Fruit fly (Drosophila melanogaster) whole organism, embryonic: Measurements from ENCODE around the gene robo3.

Experiments
- Atf6 ChIP-seq: fragments of 200-800 bp; sonication (Bioruptor generic); IDR thresholded peaks from 2 replicates; pipeline ENCODE4 v1.3.6; 2022; ENCODE audit warnings: missing biosample characterization, missing genetic modification characterization
- CG10209 ChIP-seq: fragments of 200-800 bp; sonication (Bioruptor generic); optimal IDR thresholded peaks from 3 replicates; lab custom pipeline; 2017; ENCODE audit warnings: missing biosample characterization, mild to moderate bottlenecking, missing genetic modification characterization, missing genetic modification reagents
- CG10366 ChIP-seq: fragments of 200-800 bp; sonication (Bioruptor generic); IDR thresholded peaks from 2 replicates; pipeline ENCODE4 v1.3.6; 2022; ENCODE audit warnings: missing biosample characterization, missing genetic modification characterization
- CG12219 ChIP-seq: fragments of 200-800 bp; sonication (Bioruptor generic); optimal IDR thresholded peaks from 3 replicates; lab custom pipeline; 2018; ENCODE audit warnings: missing biosample characterization, mild to moderate bottlenecking, missing genetic modification characterization
- CG1233 ChIP-seq: fragments of 200-800 bp; sonication (Bioruptor generic); optimal IDR thresholded peaks from 4 replicates; lab custom pipeline; 2018; ENCODE audit warnings: missing biosample characterization, mild to moderate bottlenecking, missing genetic modification characterization
- CG12391 ChIP-seq: fragments of 200-800 bp; sonication (Bioruptor generic); optimal IDR thresholded peaks from 3 replicates; lab custom pipeline; 2018; ENCODE audit warnings: missing biosample characterization, mild to moderate bottlenecking, missing genetic modification characterization, moderate library complexity
- CG13287 ChIP-seq: fragments of 200-800 bp; sonication (Bioruptor generic); IDR thresholded peaks from 2 replicates; pipeline ENCODE4 v1.3.6; 2022; ENCODE audit warnings: missing biosample characterization, missing genetic modification characterization; ENCODE audit not compliant: partially characterized antibody
- CG14050 ChIP-seq: fragments of 200-800 bp; sonication (Bioruptor generic); IDR thresholded peaks from 3 replicates; pipeline ENCODE4 v1.3.6; 2022; ENCODE audit warnings: missing biosample characterization, missing genetic modification characterization
- CG15479 ChIP-seq: fragments of 200-800 bp; sonication (Bioruptor generic); optimal IDR thresholded peaks from 3 replicates; lab custom pipeline; 2019; ENCODE audit warnings: missing biosample characterization, mild to moderate bottlenecking, missing genetic modification characterization, moderate library complexity
- CG15514 ChIP-seq: fragments of 200-800 bp; sonication (Bioruptor generic); optimal IDR thresholded peaks from 3 replicates; lab custom pipeline; 2017; ENCODE audit warnings: missing biosample characterization, missing genetic modification characterization, mild to moderate bottlenecking, moderate library complexity, missing genetic modification reagents
- CG15601 ChIP-seq: fragments of 200-800 bp; sonication (Bioruptor generic); optimal IDR thresholded peaks from 3 replicates; lab custom pipeline; 2019; ENCODE audit warnings: missing biosample characterization, mild to moderate bottlenecking, missing genetic modification characterization, moderate library complexity
- CG16813 ChIP-seq: fragments of 200-800 bp; sonication (Bioruptor generic); IDR thresholded peaks from 3 replicates; pipeline ENCODE4 v1.3.6; 2022; ENCODE audit warnings: missing biosample characterization, missing genetic modification characterization; ENCODE audit not compliant: partially characterized antibody
- CG16815 ChIP-seq: fragments of 200-800 bp; sonication (Bioruptor generic); optimal IDR thresholded peaks from 3 replicates; lab custom pipeline; 2017; ENCODE audit warnings: missing biosample characterization, mild to moderate bottlenecking, missing genetic modification characterization
- CG17912 ChIP-seq: fragments of 200-800 bp; sonication (Bioruptor generic); optimal IDR thresholded peaks from 2 replicates; lab custom pipeline; 2018; ENCODE audit warnings: missing biosample characterization, mild to moderate bottlenecking, missing genetic modification characterization
- CG2120 ChIP-seq: fragments of 200-800 bp; sonication (Bioruptor generic); optimal IDR thresholded peaks from 3 replicates; lab custom pipeline; 2016; ENCODE audit warnings: missing biosample characterization, missing genetic modification characterization
- CG30020 ChIP-seq: fragments of 200-800 bp; optimal IDR thresholded peaks from 2 replicates; lab custom pipeline; 2019; ENCODE audit warnings: missing biosample characterization, mild to moderate bottlenecking, missing genetic modification characterization, moderate library complexity
- CG30403 ChIP-seq: fragments of 200-800 bp; sonication (Bioruptor generic); optimal IDR thresholded peaks from 3 replicates; lab custom pipeline; 2016; ENCODE audit warnings: missing biosample characterization, missing genetic modification characterization
- CG3726 ChIP-seq: fragments of 200-800 bp; sonication (Bioruptor generic); IDR thresholded peaks from 3 replicates; pipeline ENCODE4, ENCODE4 v1.3.6; 2022; ENCODE audit warnings: missing biosample characterization, missing genetic modification characterization
- CG4282 ChIP-seq: fragments of 200-800 bp; sonication (Bioruptor generic); optimal IDR thresholded peaks from 2 replicates; lab custom pipeline; 2016; ENCODE audit warnings: missing biosample characterization, missing genetic modification characterization
- CG6683 ChIP-seq: fragments of 200-800 bp; sonication (Bioruptor generic); optimal IDR thresholded peaks from 2 replicates; lab custom pipeline; 2017; ENCODE audit warnings: missing biosample characterization, mild to moderate bottlenecking, missing genetic modification characterization, missing genetic modification reagents
- CG7556 ChIP-seq: fragments of 200-800 bp; sonication (Bioruptor generic); optimal IDR thresholded peaks from 2 replicates; lab custom pipeline; 2017; ENCODE audit warnings: missing biosample characterization, mild to moderate bottlenecking, missing genetic modification characterization
- CG8924 ChIP-seq: fragments of 200-800 bp; optimal IDR thresholded peaks from 3 replicates; lab custom pipeline; 2019; ENCODE audit warnings: missing biosample characterization, mild to moderate bottlenecking, missing genetic modification characterization, moderate library complexity
- CoRest ChIP-seq: fragments of 200-800 bp; sonication (Bioruptor generic); optimal IDR thresholded peaks from 3 replicates; lab custom pipeline; 2018; ENCODE audit warnings: missing biosample characterization, mild to moderate bottlenecking, missing genetic modification characterization, moderate library complexity
- CrebB ChIP-seq: fragments of 200-800 bp; sonication (Bioruptor generic); optimal IDR thresholded peaks from 3 replicates; lab custom pipeline; 2018; ENCODE audit warnings: missing biosample characterization, mild to moderate bottlenecking, missing genetic modification characterization
- Dbx ChIP-seq: fragments of 200-800 bp; sonication (Bioruptor generic); IDR thresholded peaks from 3 replicates; pipeline ENCODE4 v1.3.6; 2022; ENCODE audit warnings: missing biosample characterization, missing genetic modification characterization
- Ets65A ChIP-seq: fragments of 200-800 bp; sonication (Bioruptor generic); peaks from one replicate; lab custom pipeline; 2016; ENCODE audit warnings: missing biosample characterization, missing genetic modification characterization
- Fer1 ChIP-seq: fragments of 200-800 bp; sonication (Bioruptor generic); optimal IDR thresholded peaks from 2 replicates; lab custom pipeline; 2017; ENCODE audit warnings: missing biosample characterization, mild to moderate bottlenecking, missing genetic modification characterization
- HLH4C ChIP-seq: fragments of 200-800 bp; sonication (Bioruptor generic); IDR thresholded peaks from 3 replicates; pipeline ENCODE4 v1.3.6; 2022; ENCODE audit warnings: missing biosample characterization, missing genetic modification characterization; ENCODE audit not compliant: partially characterized antibody
- Hr39 ChIP-seq: fragments of >200 bp; optimal IDR thresholded peaks from 2 replicates; lab custom pipeline; 2017
- Lhr ChIP-seq: fragments of 200-800 bp; sonication (Bioruptor generic); optimal IDR thresholded peaks from 3 replicates; lab custom pipeline; 2017; ENCODE audit warnings: mild to moderate bottlenecking, missing biosample characterization, missing genetic modification reagents, missing genetic modification characterization
- MESR4 ChIP-seq: fragments of 200-800 bp; sonication (Bioruptor generic); optimal IDR thresholded peaks from 2 replicates; lab custom pipeline; 2018; ENCODE audit warnings: missing biosample characterization, mild to moderate bottlenecking, missing genetic modification characterization, moderate library complexity
- MTF-1 ChIP-seq: fragments of 200-800 bp; sonication (Bioruptor generic); optimal IDR thresholded peaks from 2 replicates; lab custom pipeline; 2018; ENCODE audit warnings: missing biosample characterization, mild to moderate bottlenecking, missing genetic modification characterization, borderline replicate concordance
- Oli ChIP-seq: fragments of 200-800 bp; sonication (Bioruptor generic); optimal IDR thresholded peaks from 2 replicates; lab custom pipeline; 2018; ENCODE audit warnings: missing biosample characterization, mild to moderate bottlenecking, missing genetic modification characterization, moderate library complexity
- Optix ChIP-seq: fragments of 200-800 bp; sonication (Bioruptor generic); IDR thresholded peaks from 3 replicates; pipeline ENCODE4 v1.3.6; 2022; ENCODE audit warnings: missing biosample characterization, missing genetic modification characterization
- Poxn ChIP-seq: fragments of 200-800 bp; sonication (Bioruptor generic); IDR thresholded peaks from 2 replicates; pipeline ENCODE4 v1.3.6; 2022; ENCODE audit warnings: missing biosample characterization, missing genetic modification characterization
- Trl ChIP-seq, 3 experiments: fragments of >200 bp in 2 of 3; fragments of 200-800 bp in 1 of 3; sonication (Bioruptor generic) in 1 of 3; optimal IDR thresholded peaks; 2 replicates in 1 of 3; 3 replicates in 2 of 3; lab custom pipeline; 2016 to 2017; ENCODE audit warnings: missing biosample characterization in 1 of 3, missing genetic modification characterization in 1 of 3
- bab2 ChIP-seq: fragments of 200-800 bp; sonication (Bioruptor generic); optimal IDR thresholded peaks from 2 replicates; lab custom pipeline; 2016; ENCODE audit warnings: missing biosample characterization, missing genetic modification characterization
- croc ChIP-seq: fragments of 200-800 bp; sonication (Bioruptor generic); conservative IDR thresholded peaks from 3 replicates; pipeline ENCODE4 v1.3.6; 2022; ENCODE audit warnings: missing biosample characterization, missing genetic modification characterization
- dm ChIP-seq: fragments of 200-800 bp; sonication (Bioruptor generic); optimal IDR thresholded peaks from 3 replicates; lab custom pipeline; 2016; ENCODE audit warnings: missing biosample characterization, missing genetic modification characterization
- dmrt99B ChIP-seq: fragments of 200-800 bp; sonication (Bioruptor generic); optimal IDR thresholded peaks from 2 replicates; lab custom pipeline; 2018; ENCODE audit warnings: missing biosample characterization, mild to moderate bottlenecking, missing genetic modification characterization, moderate library complexity
- en ChIP-seq: fragments of 200-800 bp; sonication (Bioruptor generic); optimal IDR thresholded peaks from 2 replicates; lab custom pipeline; 2016; ENCODE audit warnings: missing biosample characterization, missing genetic modification characterization
- jing ChIP-seq: fragments of 200-800 bp; sonication (Bioruptor generic); optimal IDR thresholded peaks from 2 replicates; lab custom pipeline; 2018; ENCODE audit warnings: missing biosample characterization, mild to moderate bottlenecking, missing genetic modification characterization
- klu ChIP-seq: fragments of 200-800 bp; sonication (Bioruptor generic); IDR thresholded peaks from 2 replicates; pipeline ENCODE4 v1.3.6; 2022; ENCODE audit warnings: missing biosample characterization, missing genetic modification characterization
- lbe ChIP-seq: fragments of 200-800 bp; sonication (Bioruptor generic); optimal IDR thresholded peaks from 2 replicates; lab custom pipeline; 2016; ENCODE audit warnings: missing biosample characterization, mild to moderate bottlenecking, missing genetic modification characterization
- mld ChIP-seq: fragments of 200-800 bp; sonication (Bioruptor generic); IDR thresholded peaks from 3 replicates; pipeline ENCODE4 v1.3.6; 2022; ENCODE audit warnings: missing biosample characterization, missing genetic modification characterization; ENCODE audit not compliant: partially characterized antibody
- prd ChIP-seq, 3 experiments: fragments of >200 bp in 2 of 3; fragments of 200-800 bp in 1 of 3; sonication (Bioruptor generic) in 1 of 3; optimal IDR thresholded peaks in 2 of 3; IDR thresholded peaks in 1 of 3; 2 replicates in 2 of 3; 3 replicates in 1 of 3; pipeline versions ENCODE4 v1.3.6 to Lab custom; 2017 to 2022; ENCODE audit warnings: missing biosample characterization in 1 of 3, missing genetic modification characterization in 1 of 3
- ranshi ChIP-seq: fragments of 200-800 bp; sonication (Bioruptor generic); IDR thresholded peaks from 2 replicates; pipeline ENCODE4 v1.3.6; 2022; ENCODE audit warnings: missing biosample characterization, missing genetic modification characterization
- schlank ChIP-seq: fragments of 200-800 bp; sonication (Bioruptor generic); optimal IDR thresholded peaks from 2 replicates; lab custom pipeline; 2018; ENCODE audit warnings: missing biosample characterization, mild to moderate bottlenecking, missing genetic modification characterization
- sob ChIP-seq: fragments of 200-800 bp; sonication (Bioruptor generic); IDR thresholded peaks from 2 replicates; pipeline ENCODE4 v1.3.6; 2022; ENCODE audit warnings: missing biosample characterization, missing genetic modification characterization
- wek ChIP-seq: fragments of 200-800 bp; sonication (Bioruptor generic); optimal IDR thresholded peaks from 3 replicates; lab custom pipeline; 2018; ENCODE audit warnings: missing biosample characterization, mild to moderate bottlenecking, missing genetic modification characterization, moderate library complexity

The robo3 gene

DNA sequence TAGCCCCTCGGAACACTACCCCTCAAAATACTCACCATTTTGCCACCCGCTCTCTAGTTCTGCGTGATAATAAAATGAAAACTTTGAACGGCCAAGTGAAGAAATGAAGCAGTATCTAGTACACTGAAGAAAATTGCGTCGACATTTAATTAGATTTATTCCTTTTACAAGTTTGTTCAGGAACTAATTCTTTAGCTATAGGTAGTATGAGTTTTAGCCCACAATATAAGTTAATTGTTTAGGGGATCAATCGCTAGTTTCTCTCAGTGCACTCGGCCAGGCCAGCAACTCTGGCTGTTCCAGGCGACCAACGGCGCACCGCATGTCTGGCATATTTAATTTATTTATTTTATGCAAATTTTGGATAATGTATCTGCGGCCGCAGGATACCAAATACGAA lies 25.5 kb upstream of the robo3 start (continued):
- TF ChIP-seq MTF-1 (GFP tag; lab: Kevin White, UChicago) (no peak), Optix (GFP tag; lab: Robert Waterston, UW) (no peak), CrebB (tag; lab: Kevin White, UChicago) (peak; percentile 4), CG13287 (no peak), CG15601 (no peak), CG14050 (GFP tag; lab: Robert Waterston, UW) (no peak), lbe (no peak), MESR4 (GFP tag; lab: Kevin White, UChicago) (no peak), CG16815 (GFP tag; lab: Kevin White, UChicago) (no peak), CG15479 (no peak), sob (GFP tag; lab: Robert Waterston, UW) (0 out of 2 replicates have a peak, but pooled peaks have one; percentile 14), dmrt99B (tag; lab: Kevin White, UChicago) (peak; percentile 59), CG16813 (GFP tag; lab: Robert Waterston, UW) (no peak), Hr39 (lab: Kevin White, UChicago) (no peak), schlank (tag; lab: Kevin White, UChicago) (no peak), CG1233 (GFP tag; lab: Kevin White, UChicago) (no peak), CG10366 (GFP tag; lab: Robert Waterston, UW) (peak; percentile 18; the same call in 1 of the 2 replicates), CG12219 (GFP tag; lab: Kevin White, UChicago) (peak; percentile 32), CG15514 (GFP tag; lab: Kevin White, UChicago) (peak; percentile 36), CG7556 (GFP tag; lab: Kevin White, UChicago) (peak; percentile 58), klu (GFP tag; lab: Robert Waterston, UW) (no peak), dm (GFP tag; lab: Kevin White, UChicago) (no peak), Oli (tag; lab: Kevin White, UChicago) (peak; percentile 24), Trl (optimal IDR thresholded peaks at IDR 0.05; lab: Kevin White, UChicago) (no peak), Trl (GFP tag; optimal IDR thresholded peaks at IDR 0.05; lab: Kevin White, UChicago) (no peak), CG4282 (GFP tag; lab: Kevin White, UChicago) (no peak), CG3726 (no peak), HLH4C (GFP tag; lab: Robert Waterston, UW) (no peak), CG2120 (GFP tag; lab: Kevin White, UChicago) (peak; percentile 60), Poxn (GFP tag; lab: Robert Waterston, UW) (no peak), Ets65A (GFP tag; lab: Kevin White, UChicago) (no peak), en (no peak), CG8924 (tag; lab: Kevin White, UChicago) (peak; percentile 8), ranshi (GFP tag; lab: Robert Waterston, UW) (0 out of 2 replicates have a peak, but pooled peaks have one; percentile 16), CG17912 (no peak), CG30403 (GFP tag; lab: Kevin White, UChicago) (peak; percentile 6), bab2 (GFP tag; lab: Kevin White, UChicago) (peak; percentile 25), prd (optimal IDR thresholded peaks at IDR 0.05; lab: Kevin White, UChicago) (no peak), prd (GFP tag; IDR thresholded peaks at IDR 0.05; lab: Robert Waterston, UW) (peak; percentile 47; the same call in 1 of the 3 replicates), CG10209 (GFP tag; lab: Kevin White, UChicago) (peak; percentile 1), Lhr (GFP tag; lab: Kevin White, UChicago) (no peak), CG6683 (GFP tag; lab: Kevin White, UChicago) (no peak), Dbx (GFP tag; lab: Robert Waterston, UW) (no peak), Atf6 (GFP tag; lab: Robert Waterston, UW) (peak; percentile 51), croc (GFP tag; lab: Robert Waterston, UW) (no peak), CG30020 (tag; lab: Kevin White, UChicago) (no peak), Fer1 (GFP tag; lab: Kevin White, UChicago) (peak; percentile 68), CG12391 (tag; lab: Kevin White, UChicago) (peak; percentile 12), mld (GFP tag; lab: Robert Waterston, UW) (no peak), CoRest (peak; percentile 17), wek (GFP tag; lab: Kevin White, UChicago) (no peak), jing (GFP tag; lab: Kevin White, UChicago) (no peak)
